Worm (Caenorhabditis elegans) whole organism, late embryonic: ENCODE measurements around the gene srg-57.
A peak's percentile ranks its signal among the peaks of the same experiment; 100 is the strongest.

Source experiments
- C08G9.2 ChIP-seq: sonication (generic microtip); optimal IDR thresholded peaks from 2 replicates; lab custom pipeline; 2016; ENCODE audit warnings: mild to moderate bottlenecking, missing genetic modification characterization, moderate library complexity, missing compliant biosample characterization
- C38D4.7 ChIP-seq: fragments of 200-800 bp; sonication (Bioruptor generic); optimal IDR thresholded peaks from 2 replicates; lab custom pipeline; 2018; ENCODE audit warnings: mild to moderate bottlenecking, missing genetic modification characterization, moderate library complexity, missing compliant biosample characterization
- ahr-1 ChIP-seq: sonication (generic microtip); optimal IDR thresholded peaks from 2 replicates; lab custom pipeline; 2016; ENCODE audit warnings: missing genetic modification characterization, missing compliant biosample characterization
- ama-1 ChIP-seq: fragments of 150-350 bp; optimal IDR thresholded peaks from 2 replicates; lab custom pipeline; 2014
- ceh-18 ChIP-seq: sonication (generic microtip); optimal IDR thresholded peaks from 2 replicates; lab custom pipeline; 2016; ENCODE audit warnings: missing genetic modification characterization, missing compliant biosample characterization
- ceh-19 ChIP-seq: fragments of 200-800 bp; sonication (Bioruptor generic); optimal IDR thresholded peaks from 2 replicates; lab custom pipeline; 2018; ENCODE audit warnings: mild to moderate bottlenecking, missing genetic modification characterization, missing compliant biosample characterization
- ceh-2 ChIP-seq: sonication (generic microtip); optimal IDR thresholded peaks from 2 replicates; lab custom pipeline; 2016; ENCODE audit warnings: missing genotype, missing genetic modification characterization, missing compliant biosample characterization
- ceh-22 ChIP-seq: sonication (generic microtip); optimal IDR thresholded peaks from 2 replicates; lab custom pipeline; 2017; ENCODE audit warnings: missing biosample characterization, missing genetic modification characterization
- ceh-24 ChIP-seq: sonication (generic microtip); optimal IDR thresholded peaks from 2 replicates; lab custom pipeline; 2016; ENCODE audit warnings: mild to moderate bottlenecking, missing genetic modification characterization, missing compliant biosample characterization
- ceh-30 ChIP-seq: fragments of 150-350 bp; optimal IDR thresholded peaks from 2 replicates; lab custom pipeline; 2014; ENCODE audit warnings: missing biosample characterization, missing genetic modification characterization
- ceh-34 ChIP-seq: sonication (generic microtip); optimal IDR thresholded peaks from 2 replicates; lab custom pipeline; 2016; ENCODE audit warnings: mild to moderate bottlenecking, missing genetic modification characterization, missing compliant biosample characterization
- ceh-45 ChIP-seq: fragments of 200-800 bp; sonication (Bioruptor generic); IDR thresholded peaks from 2 replicates; pipeline ENCODE4 v1.3.6; 2022; ENCODE audit warnings: missing genetic modification reagents, missing genetic modification characterization, missing compliant biosample characterization
- ceh-48 ChIP-seq: sonication (generic microtip); optimal IDR thresholded peaks from 2 replicates; lab custom pipeline; 2016; ENCODE audit warnings: missing genetic modification characterization, inconsistent platforms, missing compliant biosample characterization
- ceh-6 ChIP-seq: fragments of 200-800 bp; sonication (Bioruptor generic); optimal IDR thresholded peaks from 2 replicates; lab custom pipeline; 2018; ENCODE audit warnings: mild to moderate bottlenecking, missing genetic modification characterization, missing compliant biosample characterization
- ceh-9 ChIP-seq: sonication (generic microtip); optimal IDR thresholded peaks from 2 replicates; lab custom pipeline; 2016; ENCODE audit warnings: mild to moderate bottlenecking, missing genetic modification characterization, inconsistent platforms, missing compliant biosample characterization
- che-1 ChIP-seq: sonication (generic microtip); optimal IDR thresholded peaks from 2 replicates; lab custom pipeline; 2016; ENCODE audit warnings: mild to moderate bottlenecking, missing genetic modification characterization, missing compliant biosample characterization
- dmd-4 ChIP-seq: sonication (generic microtip); optimal IDR thresholded peaks from 2 replicates; lab custom pipeline; 2016; ENCODE audit warnings: borderline replicate concordance, missing genetic modification characterization, missing compliant biosample characterization
- elt-4 ChIP-seq: sonication (generic microtip); optimal IDR thresholded peaks from 2 replicates; lab custom pipeline; 2016; ENCODE audit warnings: missing genetic modification characterization, missing compliant biosample characterization
- fax-1 ChIP-seq: sonication (generic microtip); optimal IDR thresholded peaks from 2 replicates; lab custom pipeline; 2016; ENCODE audit warnings: missing genotype, missing genetic modification characterization, missing compliant biosample characterization
- fkh-10 ChIP-seq: fragments of 150-350 bp; optimal IDR thresholded peaks from 2 replicates; lab custom pipeline; 2014; ENCODE audit warnings: missing biosample characterization, missing genetic modification reagents, missing genetic modification characterization
- gmeb-2 ChIP-seq: sonication (generic microtip); optimal IDR thresholded peaks from 2 replicates; lab custom pipeline; 2016; ENCODE audit warnings: missing genetic modification characterization, inconsistent platforms, missing compliant biosample characterization
- hlh-30 ChIP-seq: sonication (generic microtip); optimal IDR thresholded peaks from 2 replicates; lab custom pipeline; 2017; ENCODE audit warnings: antibody characterized with exemption, missing genetic modification characterization, missing compliant biosample characterization; ENCODE audit not compliant: insufficient read depth
- hlh-6 ChIP-seq: sonication (generic microtip); optimal IDR thresholded peaks from 2 replicates; lab custom pipeline; 2016; ENCODE audit warnings: missing genotype, missing genetic modification characterization, missing compliant biosample characterization
- hlh-8 ChIP-seq: sonication (generic microtip); optimal IDR thresholded peaks from 2 replicates; lab custom pipeline; 2016; ENCODE audit warnings: missing genotype, missing genetic modification characterization, missing compliant biosample characterization
- lim-6 ChIP-seq: sonication (generic microtip); optimal IDR thresholded peaks from 2 replicates; lab custom pipeline; 2016; ENCODE audit warnings: missing genetic modification characterization, missing compliant biosample characterization
- lin-11 ChIP-seq: fragments of 200-800 bp; sonication (Bioruptor generic); optimal IDR thresholded peaks from 2 replicates; lab custom pipeline; 2018; ENCODE audit warnings: mild to moderate bottlenecking, missing genetic modification characterization, missing compliant biosample characterization
- nfya-1 ChIP-seq: sonication (generic microtip); optimal IDR thresholded peaks from 2 replicates; lab custom pipeline; 2017; ENCODE audit warnings: missing genetic modification characterization, mild to moderate bottlenecking, missing compliant biosample characterization, antibody characterized with exemption, moderate library complexity
- nhr-11 ChIP-seq: fragments of 150-350 bp; optimal IDR thresholded peaks from 2 replicates; lab custom pipeline; 2014; ENCODE audit warnings: missing biosample characterization, missing genetic modification characterization
- nhr-232 ChIP-seq: sonication (generic microtip); optimal IDR thresholded peaks from 2 replicates; lab custom pipeline; 2016; ENCODE audit warnings: missing genetic modification characterization, missing compliant biosample characterization
- pat-9 ChIP-seq: fragments of 200-800 bp; sonication (Bioruptor generic); optimal IDR thresholded peaks from 2 replicates; lab custom pipeline; 2018; ENCODE audit warnings: mild to moderate bottlenecking, missing genetic modification characterization, moderate library complexity, missing compliant biosample characterization
- pha-2 ChIP-seq: sonication (generic microtip); optimal IDR thresholded peaks from 2 replicates; lab custom pipeline; 2017; ENCODE audit warnings: mild to moderate bottlenecking, missing genetic modification characterization, missing compliant biosample characterization
- rnt-1 ChIP-seq: sonication (generic microtip); optimal IDR thresholded peaks from 2 replicates; lab custom pipeline; 2016; ENCODE audit warnings: missing genetic modification characterization, missing compliant biosample characterization
- sox-2 ChIP-seq: fragments of 200-800 bp; sonication (Bioruptor generic); IDR thresholded peaks from 2 replicates; pipeline ENCODE4 v1.3.6; 2022; ENCODE audit warnings: missing genetic modification reagents, missing genetic modification characterization, missing compliant biosample characterization
- syd-9 ChIP-seq: sonication (generic microtip); optimal IDR thresholded peaks from 2 replicates; lab custom pipeline; 2016; ENCODE audit warnings: mild to moderate bottlenecking, missing genetic modification characterization, moderate library complexity, missing compliant biosample characterization
- tbx-2 ChIP-seq: sonication (generic microtip); optimal IDR thresholded peaks from 2 replicates; lab custom pipeline; 2016; ENCODE audit warnings: missing genetic modification characterization, missing compliant biosample characterization
- tbx-7 ChIP-seq: sonication (generic microtip); optimal IDR thresholded peaks from 2 replicates; lab custom pipeline; 2016; ENCODE audit warnings: missing genotype, missing genetic modification characterization, missing compliant biosample characterization
- ttx-3 ChIP-seq: sonication (generic microtip); optimal IDR thresholded peaks from 2 replicates; lab custom pipeline; 2016; ENCODE audit warnings: missing genetic modification reagents, missing genetic modification characterization, missing compliant biosample characterization
- unc-3 ChIP-seq, 2 experiments: fragments of 200-800 bp in 1 of 2; sonication (Bioruptor generic) in 1 of 2; sonication (generic microtip) in 1 of 2; conservative IDR thresholded peaks in 1 of 2; optimal IDR thresholded peaks in 1 of 2; 2 replicates each; pipeline versions ENCODE4 v1.3.6 to Lab custom; 2016 to 2022; ENCODE audit warnings: missing compliant biosample characterization in 2 of 2, missing genetic modification characterization in 2 of 2, missing genetic modification reagents in 1 of 2
- unc-42 ChIP-seq: sonication (generic microtip); optimal IDR thresholded peaks from 2 replicates; lab custom pipeline; 2016; ENCODE audit warnings: missing genotype, missing genetic modification characterization, missing compliant biosample characterization
- unc-86 ChIP-seq: sonication (generic microtip); optimal IDR thresholded peaks from 2 replicates; lab custom pipeline; 2016; ENCODE audit warnings: missing genetic modification characterization, missing compliant biosample characterization

Gene srg-57

DNA sequence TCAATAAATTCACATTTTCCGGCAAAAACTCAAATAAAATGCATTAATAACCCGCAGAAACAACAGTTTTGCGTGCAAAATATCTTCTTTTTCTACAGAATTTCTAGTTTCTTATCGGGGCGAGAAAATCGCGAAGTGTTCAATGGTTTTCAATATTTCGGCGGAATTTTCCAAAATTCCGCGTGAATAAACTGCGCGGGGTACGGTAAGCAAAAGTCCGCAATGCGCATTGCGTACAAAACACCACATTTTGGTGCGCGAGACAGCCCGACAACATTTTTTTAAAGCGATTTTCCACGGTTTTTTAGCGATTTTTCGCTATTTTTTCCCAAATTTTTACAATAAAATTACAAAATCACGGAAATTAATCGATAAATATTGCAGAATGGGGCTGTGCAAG, 39.9 kb downstream of the srg-57 start, which contains the start of gene Y45G12B.2 (continued):
- no peak for TF ChIP-seq nhr-11 (tag; lab: Kevin White, UChicago)
- peak; percentile 4 for TF ChIP-seq ceh-30 (tag; lab: Kevin White, UChicago)
- no peak for TF ChIP-seq ahr-1 (tag; lab: Kevin White, UChicago)
- TF ChIP-seq ceh-9 (tag; lab: Kevin White, UChicago), result no peak
- no peak for TF ChIP-seq pat-9 (tag; lab: Kevin White, UChicago)
- peak; percentile 13 for TF ChIP-seq hlh-30 (tag; lab: Kevin White, UChicago)
- no peak for TF ChIP-seq nhr-232 (tag; lab: Kevin White, UChicago)
- TF ChIP-seq ceh-24 (tag; lab: Kevin White, UChicago), result no peak
- no peak for TF ChIP-seq ceh-22 (tag; lab: Kevin White, UChicago)
- TF ChIP-seq gmeb-2 (tag; lab: Kevin White, UChicago), result no peak
- TF ChIP-seq tbx-2 (tag; lab: Kevin White, UChicago), result peak; percentile 15
- no peak for TF ChIP-seq ttx-3 (tag; lab: Kevin White, UChicago)
- TF ChIP-seq pha-2, result no peak
- peak; percentile 51 for TF ChIP-seq ceh-18 (tag; lab: Kevin White, UChicago)
- TF ChIP-seq tbx-7 (tag; lab: Kevin White, UChicago), result no peak
- no peak for TF ChIP-seq elt-4 (tag; lab: Kevin White, UChicago)
- no peak for TF ChIP-seq unc-42 (tag; lab: Kevin White, UChicago)
- no peak for TF ChIP-seq ceh-34 (tag; lab: Kevin White, UChicago)
- TF ChIP-seq ceh-6 (GFP tag; lab: Kevin White, UChicago), result no peak
- no peak for TF ChIP-seq ceh-45 (GFP tag; lab: Robert Waterston, UW)
- no peak for TF ChIP-seq hlh-6 (tag; lab: Kevin White, UChicago)
- TF ChIP-seq nfya-1 (tag; lab: Kevin White, UChicago), result peak; percentile 78
- no peak for TF ChIP-seq rnt-1

DNA sequence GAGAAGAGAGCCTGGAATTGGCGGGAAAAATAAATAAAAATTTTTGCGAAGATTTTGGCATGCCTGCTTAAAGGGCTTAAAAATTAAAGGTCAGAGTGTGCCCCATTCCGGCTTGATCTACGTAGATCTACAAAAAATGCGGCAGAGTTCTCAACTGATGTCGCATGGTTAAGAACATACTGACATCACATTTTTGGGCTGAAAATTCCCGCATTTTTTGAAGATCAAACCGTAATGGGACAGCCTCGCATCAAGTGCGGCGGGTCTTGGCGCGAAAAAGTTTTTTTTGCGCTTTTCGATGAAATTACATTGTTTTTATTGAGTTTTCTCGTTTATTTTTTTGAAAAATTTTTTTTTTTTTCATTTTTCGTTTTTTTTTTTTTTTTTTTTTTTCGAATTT, 43.3 kb downstream of the srg-57 start:
- no peak for TF ChIP-seq unc-3 (GFP tag; conservative IDR thresholded peaks at IDR 0.05; lab: Robert Waterston, UW)
- no peak for TF ChIP-seq unc-3 (tag; optimal IDR thresholded peaks at IDR 0.05; lab: Kevin White, UChicago)
- no peak for TF ChIP-seq elt-4 (tag; lab: Kevin White, UChicago)
- no peak for TF ChIP-seq sox-2 (GFP tag; lab: Robert Waterston, UW)
- no peak for TF ChIP-seq ceh-2 (tag; lab: Kevin White, UChicago)
- TF ChIP-seq ceh-19, result no peak
- TF ChIP-seq ama-1, result no peak
- no peak for TF ChIP-seq lim-6 (tag; lab: Kevin White, UChicago)
- no peak for TF ChIP-seq C08G9.2 (tag; lab: Kevin White, UChicago)
- TF ChIP-seq, all 69 proteins: peak for 0

DNA sequence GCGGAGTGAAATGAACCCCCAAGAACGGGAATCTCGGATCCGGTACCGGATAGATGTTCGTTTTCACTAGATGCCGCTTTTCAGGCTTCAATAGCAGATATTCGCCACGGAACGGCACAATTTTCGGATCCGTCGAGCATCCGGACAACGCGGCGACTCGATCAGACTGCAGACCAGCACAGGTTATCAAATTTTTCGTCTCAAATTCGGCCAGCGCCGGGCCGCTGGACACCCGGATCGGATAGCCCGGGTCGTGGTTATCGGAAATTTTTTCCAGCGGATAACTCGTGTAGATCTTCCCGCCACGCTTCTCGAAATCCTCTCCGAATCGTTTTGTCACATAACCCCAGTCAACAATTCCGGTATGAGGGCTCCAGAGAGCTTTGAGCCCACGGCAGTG, 43.8 kb downstream of the srg-57 start:
- no peak for TF ChIP-seq C38D4.7 (GFP tag; lab: Kevin White, UChicago)
- no peak for TF ChIP-seq fkh-10 (GFP tag; lab: Kevin White, UChicago)
- no peak for TF ChIP-seq lin-11 (tag; lab: Kevin White, UChicago)
- TF ChIP-seq ttx-3 (tag; lab: Kevin White, UChicago), result no peak
- TF ChIP-seq ceh-24 (tag; lab: Kevin White, UChicago), result no peak
- TF ChIP-seq pat-9 (tag; lab: Kevin White, UChicago), result no peak
- no peak for TF ChIP-seq che-1 (tag; lab: Kevin White, UChicago)
- no peak for TF ChIP-seq tbx-2 (tag; lab: Kevin White, UChicago)
- no peak for TF ChIP-seq ceh-48 (tag; lab: Kevin White, UChicago)
- TF ChIP-seq fax-1 (tag; lab: Kevin White, UChicago), result no peak
- no peak for TF ChIP-seq hlh-8
- TF ChIP-seq dmd-4 (tag; lab: Kevin White, UChicago), result no peak
- TF ChIP-seq ceh-34 (tag; lab: Kevin White, UChicago), result no peak
- TF ChIP-seq ceh-22 (tag; lab: Kevin White, UChicago), result no peak
- TF ChIP-seq unc-42 (tag; lab: Kevin White, UChicago), result no peak
- no peak for TF ChIP-seq syd-9 (tag; lab: Kevin White, UChicago)
- no peak for TF ChIP-seq unc-86 (tag; lab: Kevin White, UChicago)
